Worm (Caenorhabditis elegans) whole organism, L1 larva: ENCODE data around the gene F43C11.12.

Source experiments
- C16A3.4 ChIP-seq: fragments of 150-350 bp; optimal IDR thresholded peaks from 2 replicates; lab custom pipeline; 2014; ENCODE audit warnings: missing biosample characterization, missing genetic modification characterization
- C34B4.2 ChIP-seq: sonication (generic microtip); optimal IDR thresholded peaks from 2 replicates; lab custom pipeline; 2017; ENCODE audit warnings: mild to moderate bottlenecking, missing genetic modification characterization, missing compliant biosample characterization
- F16B12.6 ChIP-seq: fragments of 150-350 bp; optimal IDR thresholded peaks from 2 replicates; lab custom pipeline; 2014; ENCODE audit warnings: missing biosample characterization, missing genetic modification characterization
- Y116A8C.19 ChIP-seq: sonication (generic microtip); optimal IDR thresholded peaks from 2 replicates; lab custom pipeline; 2016; ENCODE audit warnings: missing compliant biosample characterization, missing genetic modification characterization, borderline replicate concordance
- aly-2 ChIP-seq: fragments of 150-350 bp; optimal IDR thresholded peaks from 2 replicates; lab custom pipeline; 2014; ENCODE audit warnings: missing biosample characterization, missing genetic modification characterization
- ama-1 ChIP-seq: fragments of 150-350 bp; optimal IDR thresholded peaks from 2 replicates; lab custom pipeline; 2014
- blmp-1 ChIP-seq: fragments of 150-350 bp; optimal IDR thresholded peaks from 2 replicates; lab custom pipeline; 2014; ENCODE audit warnings: missing biosample characterization, missing genetic modification characterization
- ces-1 ChIP-seq: fragments of 150-350 bp; optimal IDR thresholded peaks from 2 replicates; lab custom pipeline; 2014; ENCODE audit warnings: missing biosample characterization, missing genetic modification reagents, missing genetic modification characterization
- dpl-1 ChIP-seq, 3 experiments: fragments of 150-350 bp in 2 of 3; sonication (generic microtip) in 1 of 3; optimal IDR thresholded peaks; 2 replicates each; lab custom pipeline; 2014 to 2017; ENCODE audit warnings: missing biosample characterization in 3 of 3, missing genetic modification characterization in 3 of 3, missing genetic modification reagents in 3 of 3
- efl-3 ChIP-seq: fragments of 200-800 bp; sonication (Bioruptor generic); optimal IDR thresholded peaks from 2 replicates; lab custom pipeline; 2018; ENCODE audit warnings: mild to moderate bottlenecking, missing genetic modification characterization, missing compliant biosample characterization
- egl-13 ChIP-seq: sonication (generic microtip); optimal IDR thresholded peaks from 2 replicates; lab custom pipeline; 2016; ENCODE audit warnings: missing genotype, missing genetic modification reagents, missing genetic modification characterization, missing compliant biosample characterization
- elt-3 ChIP-seq, 6 experiments: fragments of 150-350 bp in 1 of 6; sonication (generic microtip); optimal IDR thresholded peaks; 2 replicates each; lab custom pipeline; 2017 to 2018; ENCODE audit warnings: missing biosample characterization in 6 of 6, missing genetic modification characterization in 6 of 6, inconsistent platforms in 1 of 6
- ets-5 ChIP-seq: fragments of 200-800 bp; sonication (Bioruptor generic); IDR thresholded peaks from 2 replicates; pipeline ENCODE4 v1.3.6; 2022; ENCODE audit warnings: missing genetic modification characterization, missing compliant biosample characterization
- hlh-17 ChIP-seq: fragments of 200-800 bp; sonication (Bioruptor generic); optimal IDR thresholded peaks from 2 replicates; lab custom pipeline; 2018; ENCODE audit warnings: missing genetic modification characterization, mild to moderate bottlenecking, missing compliant biosample characterization, moderate library complexity, borderline replicate concordance
- hlh-4 ChIP-seq: sonication (generic microtip); optimal IDR thresholded peaks from 2 replicates; lab custom pipeline; 2016; ENCODE audit warnings: mild to moderate bottlenecking, missing genetic modification characterization, missing compliant biosample characterization
- hpl-2 ChIP-seq: fragments of 150-350 bp; optimal IDR thresholded peaks from 2 replicates; lab custom pipeline; 2014; ENCODE audit warnings: missing biosample characterization, missing genetic modification reagents, missing genetic modification characterization
- irx-1 ChIP-seq: sonication (generic microtip); optimal IDR thresholded peaks from 2 replicates; lab custom pipeline; 2016; ENCODE audit warnings: missing genetic modification characterization, missing compliant biosample characterization
- jun-1 ChIP-seq: fragments of 150-350 bp; optimal IDR thresholded peaks from 2 replicates; lab custom pipeline; 2014; ENCODE audit warnings: missing biosample characterization, missing genetic modification reagents, missing genetic modification characterization
- lin-13 ChIP-seq: fragments of 150-350 bp; optimal IDR thresholded peaks from 2 replicates; lab custom pipeline; 2014; ENCODE audit warnings: missing biosample characterization, missing genetic modification reagents, missing genetic modification characterization
- lin-15B ChIP-seq: fragments of 150-350 bp; sonication (generic microtip); optimal IDR thresholded peaks from 3 replicates; lab custom pipeline; 2014; ENCODE audit warnings: missing biosample characterization, missing genetic modification characterization
- lin-35 ChIP-seq, 2 experiments: fragments of 150-350 bp; optimal IDR thresholded peaks; 2 replicates each; lab custom pipeline; 2014; ENCODE audit warnings: missing biosample characterization in 2 of 2, missing genetic modification characterization in 2 of 2, missing genetic modification reagents in 2 of 2
- mab-9 ChIP-seq: fragments of 200-800 bp; sonication (Bioruptor generic); IDR thresholded peaks from 2 replicates; pipeline ENCODE4 v1.3.6; 2022; ENCODE audit warnings: missing genetic modification reagents, missing genetic modification characterization, missing compliant biosample characterization
- mdl-1 ChIP-seq, 2 experiments: fragments of 150-350 bp; optimal IDR thresholded peaks; 2 replicates each; lab custom pipeline; 2014 to 2017; ENCODE audit warnings: missing biosample characterization in 2 of 2, missing genetic modification characterization in 2 of 2, inconsistent platforms in 1 of 2
- mef-2 ChIP-seq: fragments of 150-350 bp; optimal IDR thresholded peaks from 2 replicates; lab custom pipeline; 2014; ENCODE audit warnings: missing biosample characterization, missing genetic modification characterization
- nhr-19 ChIP-seq: fragments of 200-800 bp; sonication (Bioruptor generic); conservative IDR thresholded peaks from 2 replicates; pipeline ENCODE4 v1.3.6; 2022; ENCODE audit warnings: missing genetic modification characterization, missing compliant biosample characterization
- nhr-237 ChIP-seq: fragments of 150-350 bp; optimal IDR thresholded peaks from 2 replicates; lab custom pipeline; 2014; ENCODE audit warnings: missing biosample characterization, missing genetic modification characterization
- nhr-28 ChIP-seq: fragments of 150-350 bp; optimal IDR thresholded peaks from 2 replicates; lab custom pipeline; 2014; ENCODE audit warnings: missing biosample characterization, missing genetic modification characterization
- nhr-47 ChIP-seq: sonication (generic microtip); optimal IDR thresholded peaks from 2 replicates; lab custom pipeline; 2016; ENCODE audit warnings: mild to moderate bottlenecking, missing genetic modification characterization, moderate library complexity, missing compliant biosample characterization
- nhr-71 ChIP-seq: sonication (generic microtip); optimal IDR thresholded peaks from 2 replicates; lab custom pipeline; 2016; ENCODE audit warnings: mild to moderate bottlenecking, missing genetic modification characterization, moderate library complexity, missing compliant biosample characterization
- nhr-90 ChIP-seq: sonication (generic microtip); optimal IDR thresholded peaks from 2 replicates; lab custom pipeline; 2016; ENCODE audit warnings: mild to moderate bottlenecking, missing genetic modification characterization, missing compliant biosample characterization; ENCODE audit not compliant: poor library complexity
- pax-3 ChIP-seq: fragments of 200-800 bp; sonication (Bioruptor generic); optimal IDR thresholded peaks from 2 replicates; lab custom pipeline; 2018; ENCODE audit warnings: mild to moderate bottlenecking, missing genetic modification characterization, moderate library complexity, missing compliant biosample characterization
- pqm-1 ChIP-seq: sonication (generic microtip); optimal IDR thresholded peaks from 3 replicates; lab custom pipeline; 2017; ENCODE audit warnings: missing biosample characterization, missing genetic modification characterization
- snu-23 ChIP-seq: sonication (generic microtip); optimal IDR thresholded peaks from 2 replicates; lab custom pipeline; 2016; ENCODE audit warnings: missing genetic modification characterization, missing compliant biosample characterization
- sup-37 ChIP-seq: fragments of 200-800 bp; sonication (Bioruptor generic); optimal IDR thresholded peaks from 2 replicates; lab custom pipeline; 2018; ENCODE audit warnings: mild to moderate bottlenecking, missing genetic modification characterization, missing compliant biosample characterization
- tbx-2 ChIP-seq: sonication (generic microtip); optimal IDR thresholded peaks from 2 replicates; lab custom pipeline; 2016; ENCODE audit warnings: missing genetic modification characterization, missing compliant biosample characterization
- unc-30 ChIP-seq: sonication (generic microtip); optimal IDR thresholded peaks from 2 replicates; lab custom pipeline; 2017; ENCODE audit warnings: missing biosample characterization, missing genetic modification characterization
- unc-98 ChIP-seq: fragments of 200-800 bp; sonication (Bioruptor generic); IDR thresholded peaks from 2 replicates; pipeline ENCODE4 v1.3.6; 2022; ENCODE audit warnings: missing genetic modification characterization, missing compliant biosample characterization
- xbp-1 ChIP-seq: sonication (generic microtip); optimal IDR thresholded peaks from 2 replicates; lab custom pipeline; 2016; ENCODE audit warnings: missing genetic modification characterization, missing compliant biosample characterization
- zag-1 ChIP-seq: fragments of 150-350 bp; optimal IDR thresholded peaks from 2 replicates; lab custom pipeline; 2014; ENCODE audit warnings: missing biosample characterization, missing genetic modification characterization
- zip-4 ChIP-seq: fragments of 200-800 bp; sonication (Bioruptor generic); optimal IDR thresholded peaks from 2 replicates; lab custom pipeline; 2018; ENCODE audit warnings: mild to moderate bottlenecking, missing genetic modification characterization, moderate library complexity, missing compliant biosample characterization
- ztf-4 ChIP-seq: fragments of 150-350 bp; optimal IDR thresholded peaks from 2 replicates; lab custom pipeline; 2014; ENCODE audit warnings: missing biosample characterization, missing genetic modification characterization

Gene F43C11.12

ce11 chrII:2403984-2404383 lies 37.5 kb upstream of the F43C11.12 start, which contains the start of gene F16G10.1:
Gene F16G10.1 (plus strand): TSS chrII:2404284.
- no peak for TF ChIP-seq unc-98
- TF ChIP-seq F16B12.6 (tag; lab: Kevin White, UChicago), result no peak
- TF ChIP-seq zag-1, result no peak
- no peak for TF ChIP-seq lin-15B (tag; lab: Kevin White, UChicago)

ce11 chrII:2399810-2400209 lies 33.3 kb upstream of the F43C11.12 start:
- TF ChIP-seq lin-13 (GFP tag; lab: Kevin White, UChicago), result no peak
- no peak for TF ChIP-seq pax-3 (tag; lab: Kevin White, UChicago)
- no peak for TF ChIP-seq ama-1
- TF ChIP-seq C16A3.4 (tag; lab: Kevin White, UChicago), result no peak
- no peak for TF ChIP-seq jun-1 (tag; lab: Kevin White, UChicago)
- no peak for TF ChIP-seq hlh-4 (tag; lab: Kevin White, UChicago)
- peak; percentile 89 to 97 (median 91) for TF ChIP-seq elt-3 (tag; optimal IDR thresholded peaks at IDR 0.05; lab: Kevin White, UChicago)
- TF ChIP-seq nhr-28 (tag; lab: Kevin White, UChicago), result no peak
- peak; percentile 92 for TF ChIP-seq blmp-1 (tag; lab: Kevin White, UChicago)
- TF ChIP-seq nhr-90, result no peak
- no peak for TF ChIP-seq mdl-1 (tag; optimal IDR thresholded peaks at IDR 0.05; lab: Kevin White, UChicago)
- no peak for TF ChIP-seq efl-3

- no peak for TF ChIP-seq Y116A8C.19 (tag; lab: Kevin White, UChicago)
- TF ChIP-seq xbp-1, result no peak
Observed at ce11 chrII:2398884-2399283, 32.4 kb upstream of the F43C11.12 start, which contains the start of gene F16G10.14. Gene F16G10.14 (minus strand): TSS chrII:2398984.

ce11 chrII:2395864-2396263 lies 29.3 kb upstream of the F43C11.12 start, which contains the start of gene F16G10.13:
Gene F16G10.13 (minus strand): TSS chrII:2395964.
- TF ChIP-seq snu-23 (GFP tag; lab: Kevin White, UChicago) (no peak), nhr-19 (GFP tag; lab: Robert Waterston, UW) (no peak), ets-5 (GFP tag; lab: Robert Waterston, UW) (no peak), egl-13 (tag; lab: Kevin White, UChicago) (no peak), lin-35 (GFP tag; optimal IDR thresholded peaks at IDR 0.05; lab: Kevin White, UChicago) (no peak), nhr-71 (tag; lab: Kevin White, UChicago) (no peak), elt-3 (tag; optimal IDR thresholded peaks at IDR 0.05; lab: Kevin White, UChicago) (no peak), zag-1 (no peak), hlh-17 (no peak), mab-9 (GFP tag; lab: Robert Waterston, UW) (no peak), unc-30 (no peak), pqm-1 (tag; lab: Kevin White, UChicago) (no peak)

- TF ChIP-seq tbx-2, result no peak
- no peak for TF ChIP-seq mef-2 (tag; lab: Kevin White, UChicago)
- TF ChIP-seq lin-13 (GFP tag; lab: Kevin White, UChicago), result no peak
- TF ChIP-seq lin-15B (tag; lab: Kevin White, UChicago), result no peak
- no peak for TF ChIP-seq snu-23 (GFP tag; lab: Kevin White, UChicago)
- TF ChIP-seq ztf-4 (tag; lab: Kevin White, UChicago), result no peak
- no peak for TF ChIP-seq C16A3.4 (tag; lab: Kevin White, UChicago)
- TF ChIP-seq nhr-47 (tag; lab: Kevin White, UChicago), result no peak
- TF ChIP-seq hlh-4 (tag; lab: Kevin White, UChicago), result no peak
- no peak for TF ChIP-seq nhr-237 (tag; lab: Kevin White, UChicago)
- no peak for TF ChIP-seq ces-1
- TF ChIP-seq sup-37 (GFP tag; lab: Kevin White, UChicago), result no peak
- TF ChIP-seq aly-2 (tag; lab: Kevin White, UChicago), result no peak
- TF ChIP-seq ets-5 (GFP tag; lab: Robert Waterston, UW), result no peak
- TF ChIP-seq dpl-1 (GFP tag; optimal IDR thresholded peaks at IDR 0.05; lab: Kevin White, UChicago), result no peak
- no peak for TF ChIP-seq hpl-2 (GFP tag; lab: Kevin White, UChicago)
- TF ChIP-seq zip-4 (GFP tag; lab: Kevin White, UChicago), result no peak
- no peak for TF ChIP-seq irx-1 (tag; lab: Kevin White, UChicago)
- no peak for TF ChIP-seq C34B4.2 (tag; lab: Kevin White, UChicago)
Observed at ce11 chrII:2393821-2394220, 27.3 kb upstream of the F43C11.12 start, which contains the start of gene F16G10.11. Gene F16G10.11 (minus strand): TSS chrII:2393921.
